Worm (Caenorhabditis elegans): ENCODE results near the gene unc-31.

unc-31 gene

ce11 chrIV:12773519-12773918 is at the start of gene unc-31:
Gene unc-31, plus strand, starts transcription at chrIV:12773867.
- TF ChIP-seq let-526 (GFP tag; IDR thresholded peaks at IDR 0.05) (no peak), F10E7.11 (tag; optimal IDR thresholded peaks at IDR 0.05) (no peak), ztf-28 (GFP tag; IDR thresholded peaks at IDR 0.05) (no peak), egrh-3 (GFP tag; IDR thresholded peaks at IDR 0.05) (no peak), nhr-27 (tag; optimal IDR thresholded peaks at IDR 0.05) (no peak), egl-44 (GFP tag; IDR thresholded peaks at IDR 0.05) (no peak), efl-1 (GFP tag; optimal IDR thresholded peaks at IDR 0.05) (no peak), ztf-3 (GFP tag; optimal IDR thresholded peaks at IDR 0.05) (no peak)

ce11 chrIV:12724641-12725040 is 49.0 kb upstream of the unc-31 start, which contains the start of the genes T23F6.3 and rbd-1:
Gene T23F6.3, minus strand, starts transcription at chrIV:12724760.
Gene rbd-1, plus strand, starts transcription at chrIV:12724986.
- TF ChIP-seq lin-40 (tag; optimal IDR thresholded peaks at IDR 0.05) = peak; percentile 79
- TF ChIP-seq ceh-100 (GFP tag; IDR thresholded peaks at IDR 0.05) = peak; percentile 96
- TF ChIP-seq dox-1 (GFP tag; IDR thresholded peaks at IDR 0.05) = peak; percentile 72
- TF ChIP-seq efl-1 (GFP tag; optimal IDR thresholded peaks at IDR 0.05) = peak; percentile 96
- TF ChIP-seq ZK185.1 (tag; optimal IDR thresholded peaks at IDR 0.05; ENCODE audit: poor library complexity, severe bottlenecking) = peak; percentile 73
- peak; percentile 77 for TF ChIP-seq attf-5 (GFP tag; optimal IDR thresholded peaks at IDR 0.05)
- 0 out of 2 replicates have a peak, but pooled peaks have one; percentile 35 for TF ChIP-seq hmg-20 (GFP tag; IDR thresholded peaks at IDR 0.05)
- peak; percentile 49; the same call in 1 of the 2 replicates for TF ChIP-seq D2030.7 (GFP tag; IDR thresholded peaks at IDR 0.05)
- TF ChIP-seq C17E4.6 (GFP tag; IDR thresholded peaks at IDR 0.05) = no peak
- TF ChIP-seq attf-6 (GFP tag; IDR thresholded peaks at IDR 0.05) = 0 out of 2 replicates have a peak, but pooled peaks have one; percentile 52
- TF ChIP-seq lir-1 (GFP tag; conservative IDR thresholded peaks at IDR 0.05) = 0 out of 2 replicates have a peak, but pooled peaks have one; percentile 13
- TF ChIP-seq nfya-2 (GFP tag; IDR thresholded peaks at IDR 0.05) = no peak
- no peak for TF ChIP-seq mes-4 (tag; optimal IDR thresholded peaks at IDR 0.05)
- peak; percentile 51 to 97 (median 84) for TF ChIP-seq lin-35 (GFP tag; optimal IDR thresholded peaks at IDR 0.05)
- peak; percentile 98 for TF ChIP-seq lin-54 (GFP tag; optimal IDR thresholded peaks at IDR 0.05)
- peak; percentile 46 for TF ChIP-seq hmg-1.2 (GFP tag; IDR thresholded peaks at IDR 0.05)
- peak; percentile 47 for TF ChIP-seq F49E8.2 (tag; optimal IDR thresholded peaks at IDR 0.05; ENCODE audit: insufficient read depth)
- TF ChIP-seq ztf-6 (GFP tag; IDR thresholded peaks at IDR 0.05) = no peak
- TF ChIP-seq him-1 (tag; optimal IDR thresholded peaks at IDR 0.05) = peak; percentile 29
- TF ChIP-seq cebp-1 (GFP tag; IDR thresholded peaks at IDR 0.05) = no peak
- peak; percentile 66 for TF ChIP-seq cebp-1 (tag; optimal IDR thresholded peaks at IDR 0.05)
- TF ChIP-seq tlf-1 (GFP tag; optimal IDR thresholded peaks at IDR 0.05) = peak; percentile 15
- TF ChIP-seq egrh-3 (GFP tag; IDR thresholded peaks at IDR 0.05) = no peak
- TF ChIP-seq ccch-3 (GFP tag; optimal IDR thresholded peaks at IDR 0.05) = no peak
- peak; percentile 40; the same call in 1 of the 2 replicates for TF ChIP-seq Y53G8AR.9 (GFP tag; conservative IDR thresholded peaks at IDR 0.05)
- TF ChIP-seq pbrm-1 (GFP tag; IDR thresholded peaks at IDR 0.05) = peak; percentile 54; the same call in 1 of the 2 replicates
- no peak for TF ChIP-seq madf-8 (GFP tag; conservative IDR thresholded peaks at IDR 0.05)
- TF ChIP-seq F23B12.7 (tag; optimal IDR thresholded peaks at IDR 0.05; ENCODE audit: insufficient read depth) = peak; percentile 74
- TF ChIP-seq F33H1.4 (GFP tag; IDR thresholded peaks at IDR 0.05) = peak; percentile 52
- peak; percentile 8 for TF ChIP-seq gei-17 (GFP tag; optimal IDR thresholded peaks at IDR 0.05)
- TF ChIP-seq K12H6.12 (tag; optimal IDR thresholded peaks at IDR 0.05) = peak; percentile 72
- TF ChIP-seq madf-10 (tag; optimal IDR thresholded peaks at IDR 0.05) = peak; percentile 55
- TF ChIP-seq tbp1 (GFP tag; optimal IDR thresholded peaks at IDR 0.05) = peak; percentile 37
- no peak for TF ChIP-seq hlh-12 (tag; optimal IDR thresholded peaks at IDR 0.05)
- no peak for TF ChIP-seq C06A6.2 (GFP tag; conservative IDR thresholded peaks at IDR 0.05)
- no peak for TF ChIP-seq ztf-3 (GFP tag; optimal IDR thresholded peaks at IDR 0.05)
- peak; percentile 81 for TF ChIP-seq mcd-1 (GFP tag; IDR thresholded peaks at IDR 0.05)
- no peak for TF ChIP-seq hsf-1 (GFP tag; IDR thresholded peaks at IDR 0.05)
- peak; percentile 61 for TF ChIP-seq pha-4 (tag; optimal IDR thresholded peaks at IDR 0.05)
- peak; percentile 100 for TF ChIP-seq attf-3 (GFP tag; conservative IDR thresholded peaks at IDR 0.05)
- no peak for TF ChIP-seq sea-2 (GFP tag; IDR thresholded peaks at IDR 0.05)
- peak; percentile 94 for TF ChIP-seq dpl-1 (GFP tag; optimal IDR thresholded peaks at IDR 0.05)

All from whole organism, young adult.